Worm (Caenorhabditis elegans) whole organism, dauer: Measurements from ENCODE around the gene F42A9.7.

ENCODE experiments used
- unc-62 ChIP-seq: sonication (generic microtip); optimal IDR thresholded peaks from 2 replicates; lab custom pipeline; 2017; ENCODE audit warnings: missing biosample characterization, missing genetic modification reagents, missing genetic modification characterization

Gene F42A9.7

DNA sequence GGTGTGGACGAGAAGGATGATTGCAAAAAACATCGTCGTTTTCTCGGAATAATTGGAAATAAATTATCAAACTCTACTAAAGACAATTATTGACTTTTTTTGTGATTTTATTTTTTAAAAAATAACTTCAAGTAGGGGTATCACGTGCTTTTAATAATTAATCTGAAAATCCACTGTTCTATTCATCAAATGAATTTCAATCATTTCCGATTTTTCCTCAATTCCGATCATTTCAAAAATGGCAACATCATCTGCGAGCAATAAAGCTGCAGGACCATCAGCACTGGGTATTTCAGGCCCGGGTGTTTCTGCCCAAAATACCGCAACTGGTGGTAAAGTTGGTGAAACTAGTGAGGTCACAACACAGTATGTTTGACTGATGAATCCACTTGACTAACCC lies at the start of gene F42A9.7, which contains the start of gene F42A9.3:
Gene F42A9.7 (minus strand): TSS at position 101 of the 400 bp plus-strand sequence.
Gene F42A9.3 (plus strand): TSS at position 214 of the 400 bp plus-strand sequence.
- no peak for TF ChIP-seq unc-62

DNA sequence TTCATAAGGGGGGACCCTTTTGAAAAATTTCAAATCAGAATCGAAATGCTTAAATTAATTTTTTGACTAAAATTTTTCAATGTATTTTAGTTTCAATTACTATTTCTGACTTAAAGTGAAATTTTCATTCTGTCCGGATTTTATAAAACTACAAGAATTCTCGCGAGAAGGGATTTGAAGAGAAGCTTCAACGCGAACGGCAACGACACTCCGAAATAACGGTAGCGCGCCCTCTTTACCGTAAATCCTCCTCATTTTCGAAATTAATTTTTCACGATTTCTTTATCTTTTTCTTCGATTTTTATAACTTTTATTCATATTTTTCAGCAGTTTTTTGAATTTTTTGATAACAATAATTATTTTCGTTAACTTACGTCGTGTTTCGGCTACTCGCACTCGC lies 48.8 kb upstream of the F42A9.7 start:
- TF ChIP-seq unc-62: no peak

DNA sequence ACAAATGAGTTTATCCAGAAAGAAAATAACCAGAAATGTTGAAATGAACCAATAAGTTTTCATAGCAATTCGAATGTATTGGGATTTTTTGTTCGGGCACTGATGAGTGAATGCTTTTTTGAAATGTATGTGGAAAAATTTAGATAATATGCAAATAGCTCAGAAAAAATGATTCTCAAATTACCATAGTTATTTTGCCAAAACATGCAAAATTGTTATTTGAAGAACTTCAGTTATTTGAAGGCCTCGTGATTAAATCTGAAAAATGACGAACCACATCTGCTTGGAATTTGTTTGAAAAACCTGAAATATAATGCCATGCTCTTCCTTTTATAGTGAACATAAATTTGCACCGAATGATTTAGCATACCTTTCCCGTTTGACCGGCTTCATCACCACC lies 41.2 kb upstream of the F42A9.7 start, which contains the start of gene C49C8.6:
Gene C49C8.6 (minus strand): TSS at position 101 of the 400 bp plus-strand sequence.
- no peak for TF ChIP-seq unc-62

DNA sequence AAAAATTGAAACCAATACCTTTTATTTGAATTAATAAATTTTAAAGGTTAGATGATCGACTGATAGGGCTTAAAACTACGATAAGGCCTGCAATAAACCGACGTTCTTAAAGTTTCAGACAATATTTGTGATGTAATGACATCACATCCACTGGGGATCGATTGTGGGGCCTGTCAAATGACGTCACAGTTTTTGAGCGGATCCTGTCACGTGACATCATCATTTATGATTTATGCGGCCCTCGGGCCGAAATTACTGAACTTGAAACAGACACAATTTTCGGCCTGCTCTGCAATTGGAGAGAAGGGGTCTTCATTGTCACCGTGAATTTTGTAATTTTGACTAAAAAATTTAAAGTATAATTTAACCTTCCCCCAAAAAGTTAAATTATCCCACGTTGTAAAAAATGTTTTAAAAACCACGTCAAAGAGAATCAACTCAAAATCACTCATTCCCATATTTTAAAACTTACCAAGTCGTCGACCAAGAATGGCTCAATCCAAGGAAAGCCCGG lies 37.2 kb upstream of the F42A9.7 start, which contains the start of gene C49C8.1:
Gene C49C8.1 (plus strand): TSS at position 464 of the 514 bp plus-strand sequence.
- TF ChIP-seq unc-62: no peak

DNA sequence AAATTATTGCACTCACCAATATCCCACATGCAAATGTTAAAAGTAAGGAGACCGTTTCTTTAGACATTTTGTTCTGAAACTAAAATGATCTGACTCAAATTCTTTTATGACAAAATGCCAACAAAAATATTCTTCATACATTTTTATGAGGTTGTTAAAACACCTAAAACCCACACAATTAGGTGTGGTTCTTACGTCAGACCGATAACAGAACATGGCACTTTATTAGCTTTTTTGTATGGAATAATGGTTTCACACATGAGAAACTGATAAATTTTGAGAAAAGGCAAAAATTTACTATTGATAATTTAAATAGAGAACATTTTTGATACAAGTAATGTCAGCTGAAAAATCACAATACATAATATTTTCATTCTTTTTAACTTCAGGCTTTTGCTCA lies 36.6 kb upstream of the F42A9.7 start, which contains the start of gene C49C8.5:
Gene C49C8.5 (minus strand): TSS at position 73 of the 400 bp plus-strand sequence.
- TF ChIP-seq unc-62: no peak

DNA sequence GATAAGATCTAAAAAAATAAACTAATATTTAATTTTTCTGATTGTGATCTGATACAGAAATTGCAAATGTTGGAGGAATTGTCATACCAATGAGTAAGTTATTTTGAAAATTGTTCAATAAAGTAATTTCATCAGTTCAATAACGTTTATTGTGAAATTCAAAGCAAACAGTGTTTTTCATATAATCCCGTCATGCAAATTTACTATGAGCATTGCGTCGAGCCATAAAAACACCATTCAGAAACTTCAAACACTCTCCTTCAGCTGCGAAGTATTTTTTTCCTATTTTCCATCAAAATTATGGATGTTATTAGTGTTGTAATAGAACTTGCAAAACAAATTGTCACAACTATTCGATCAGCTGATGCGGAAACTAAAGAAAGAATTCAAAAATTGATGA lies 34.9 kb upstream of the F42A9.7 start, which contains the start of gene C49C8.8:
Gene C49C8.8 (plus strand): TSS at position 301 of the 400 bp plus-strand sequence.
- no peak for TF ChIP-seq unc-62

DNA sequence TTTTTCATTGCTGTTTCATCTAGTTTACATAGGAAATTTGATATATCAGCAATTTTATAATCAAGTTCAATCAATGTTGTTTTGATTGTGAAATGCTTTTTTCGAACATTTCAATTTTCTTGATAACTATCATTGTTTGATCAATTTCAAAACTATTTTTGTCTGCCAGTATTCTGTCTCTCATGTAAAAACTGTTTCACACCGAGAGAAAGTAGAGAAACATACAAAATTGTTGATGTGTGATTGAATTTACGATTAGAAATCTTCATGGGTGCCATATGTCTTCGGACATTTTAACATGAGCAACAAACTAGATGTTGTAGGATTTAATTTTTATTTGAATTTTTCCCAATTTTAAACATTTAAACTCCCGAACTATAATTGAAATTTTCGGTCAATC lies 33.7 kb upstream of the F42A9.7 start, which contains the start of gene C49C8.2:
Gene C49C8.2 (plus strand): TSS at position 393 of the 400 bp plus-strand sequence.
- TF ChIP-seq unc-62: no peak

DNA sequence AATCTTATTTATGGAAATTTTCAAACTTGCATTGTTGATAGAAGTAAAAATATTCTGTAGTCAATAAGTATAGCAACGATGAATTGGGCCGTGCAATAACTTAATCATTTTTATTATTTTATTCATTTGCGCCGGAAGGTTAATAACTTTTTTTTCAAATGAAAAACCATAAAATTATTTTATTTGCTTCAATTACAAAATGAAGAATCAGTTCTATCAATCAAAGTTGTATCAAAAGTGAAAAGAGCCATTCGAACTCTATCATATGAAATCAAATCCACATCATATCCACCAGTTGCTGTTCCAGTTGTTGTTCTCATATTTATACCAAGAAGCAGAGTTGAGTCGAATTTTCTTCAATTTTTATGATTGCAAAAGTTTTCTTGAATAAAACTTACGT lies 31.6 kb upstream of the F42A9.7 start, which contains the start of gene cyp-33E1:
Gene cyp-33E1 (minus strand): TSS at position 101 of the 400 bp plus-strand sequence.
- TF ChIP-seq unc-62: no peak

DNA sequence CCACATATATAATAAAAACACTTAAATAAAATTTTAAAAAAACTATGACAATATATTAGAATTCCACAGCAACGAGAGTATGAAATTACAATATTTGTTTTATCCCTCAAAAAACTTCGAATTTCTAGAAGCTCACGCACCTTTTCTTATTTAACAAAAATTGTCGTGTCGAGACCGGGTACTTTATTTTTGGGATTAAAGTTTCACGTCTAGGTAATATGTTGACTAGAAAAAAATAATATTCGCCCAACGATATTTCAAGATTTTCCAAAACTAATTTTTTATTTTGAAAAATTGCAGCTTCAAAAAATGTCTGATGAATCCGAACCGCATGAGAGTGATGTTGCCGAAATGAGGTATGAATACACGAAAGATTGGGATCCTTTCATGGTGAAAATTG lies 27.5 kb upstream of the F42A9.7 start, which contains the start of gene C49C8.3:
Gene C49C8.3 (plus strand): TSS at position 301 of the 400 bp plus-strand sequence.
- TF ChIP-seq unc-62: no peak

DNA sequence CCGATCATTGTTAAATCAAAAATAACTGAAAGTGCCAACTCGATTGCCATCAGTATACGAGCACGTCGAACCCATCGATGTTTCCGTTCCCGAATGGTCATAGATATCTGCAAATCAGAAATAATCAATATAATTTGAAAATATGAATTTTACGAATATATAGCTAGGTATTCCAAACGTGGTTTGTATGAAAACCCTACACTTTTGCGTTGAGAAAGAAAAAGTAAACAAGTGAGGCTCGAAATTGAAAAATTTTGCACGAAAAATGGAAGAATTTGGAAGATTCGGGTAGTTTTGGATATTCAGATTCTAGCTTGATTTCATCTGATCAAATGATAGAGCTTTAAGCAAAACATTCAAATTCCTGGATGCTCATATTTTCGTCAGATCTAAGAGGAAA lies 21.8 kb upstream of the F42A9.7 start, which contains the start of gene F42A9.9:
Gene F42A9.9 (minus strand): TSS at position 101 of the 400 bp plus-strand sequence.
- no peak for TF ChIP-seq unc-62

DNA sequence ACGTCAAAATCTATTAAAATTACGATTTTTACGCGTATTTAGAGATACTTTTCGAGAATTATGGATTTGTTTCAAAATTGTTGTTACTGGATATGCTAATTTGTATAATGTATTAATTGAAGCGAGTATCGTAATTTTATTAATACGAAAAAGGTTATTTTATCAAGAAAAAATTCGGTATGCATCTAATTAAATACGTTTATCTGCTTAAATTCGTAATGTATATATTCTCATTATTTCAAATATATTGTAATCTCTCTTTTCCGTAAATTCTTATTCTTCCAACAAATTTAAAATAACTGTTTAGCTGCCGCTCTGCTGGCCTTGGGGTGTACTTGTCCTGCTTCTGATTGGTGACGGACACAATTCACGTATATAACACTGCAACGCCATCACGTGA lies 14.1 kb upstream of the F42A9.7 start, which contains the start of gene dgk-4:
Gene dgk-4 (plus strand): TSS at position 301 of the 400 bp plus-strand sequence.
- no peak for TF ChIP-seq unc-62

DNA sequence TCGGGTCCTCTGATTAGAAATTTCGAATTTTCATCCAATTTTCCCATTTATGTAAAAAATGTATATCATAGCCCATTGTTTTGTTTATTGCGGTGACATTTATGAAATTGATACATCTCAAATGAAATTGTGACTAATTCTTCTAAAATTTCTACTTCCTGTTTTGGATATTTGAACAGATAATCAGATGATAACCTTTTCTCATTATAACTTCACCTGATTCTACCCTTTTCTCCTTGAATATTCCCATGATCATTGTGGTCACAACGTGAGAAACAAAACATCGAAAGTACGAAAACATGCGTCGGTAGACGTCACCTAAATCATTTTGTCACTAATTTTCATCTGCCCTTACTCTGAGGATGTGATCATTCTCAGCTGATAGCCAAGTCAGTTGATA lies 13.3 kb upstream of the F42A9.7 start:
- TF ChIP-seq unc-62: no peak

DNA sequence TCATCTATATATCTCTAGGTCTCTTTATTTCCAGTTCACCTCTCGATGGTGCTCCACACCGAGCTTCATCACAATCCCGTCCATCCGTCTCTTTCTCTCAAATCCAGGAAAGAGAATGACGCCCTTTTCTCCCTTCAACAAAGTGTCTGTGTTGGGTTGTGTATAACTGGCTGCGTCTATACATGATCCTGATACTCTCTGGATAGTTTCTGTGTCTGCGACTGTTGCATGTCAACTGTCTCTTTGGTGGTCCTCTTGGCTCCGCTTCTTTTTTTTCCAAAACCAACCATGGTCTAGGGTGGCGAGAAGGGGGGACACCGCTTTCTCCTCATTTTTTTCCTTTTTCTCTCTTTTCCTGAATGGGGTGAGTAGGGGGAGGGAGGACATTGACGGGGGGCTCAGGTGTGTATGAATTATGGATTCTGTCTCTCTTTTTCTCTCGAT lies 12.7 kb upstream of the F42A9.7 start:
- no peak for TF ChIP-seq unc-62

DNA sequence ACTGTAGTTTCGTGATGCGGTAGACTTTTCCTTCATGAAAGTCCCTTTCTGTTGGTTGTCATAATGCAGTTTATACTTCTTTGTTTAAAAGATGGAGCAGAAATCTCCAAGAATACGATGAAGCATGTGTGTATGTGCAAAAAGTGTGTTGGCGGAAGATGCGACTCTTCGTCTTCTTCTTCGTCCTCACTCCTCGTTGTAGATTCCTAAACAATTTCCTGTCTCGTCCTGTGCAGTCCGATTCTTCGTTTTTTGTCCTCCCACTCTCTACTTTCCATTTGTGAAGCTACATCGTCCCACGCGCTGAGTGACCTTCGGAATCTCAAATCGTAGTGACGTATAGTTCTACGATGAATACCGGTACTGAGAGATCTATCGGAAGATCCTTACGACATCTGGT lies 11.3 kb upstream of the F42A9.7 start:
- TF ChIP-seq unc-62: no peak

DNA sequence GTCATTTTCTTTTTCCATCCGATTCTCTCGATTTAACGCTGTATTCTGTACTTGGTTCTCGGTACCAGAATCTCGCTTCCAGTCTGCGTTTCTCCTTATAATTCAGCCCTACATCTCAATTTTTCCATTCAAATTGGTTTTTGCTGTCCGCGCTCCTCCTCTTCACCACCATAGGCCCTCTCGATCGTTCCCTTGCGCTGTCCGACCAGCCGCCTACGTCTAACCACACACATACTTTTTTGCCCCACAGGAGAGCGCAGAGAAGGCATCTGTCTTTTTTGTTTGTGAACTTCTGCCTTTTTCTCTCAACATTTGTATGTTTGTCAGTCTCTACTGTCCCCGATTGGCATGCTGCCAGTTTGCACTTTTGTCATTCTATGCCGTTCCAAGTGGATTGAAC lies 10.4 kb upstream of the F42A9.7 start, which contains the start of gene F42A9.11:
Gene F42A9.11 (plus strand): TSS at position 310 of the 400 bp plus-strand sequence.
- no peak for TF ChIP-seq unc-62

DNA sequence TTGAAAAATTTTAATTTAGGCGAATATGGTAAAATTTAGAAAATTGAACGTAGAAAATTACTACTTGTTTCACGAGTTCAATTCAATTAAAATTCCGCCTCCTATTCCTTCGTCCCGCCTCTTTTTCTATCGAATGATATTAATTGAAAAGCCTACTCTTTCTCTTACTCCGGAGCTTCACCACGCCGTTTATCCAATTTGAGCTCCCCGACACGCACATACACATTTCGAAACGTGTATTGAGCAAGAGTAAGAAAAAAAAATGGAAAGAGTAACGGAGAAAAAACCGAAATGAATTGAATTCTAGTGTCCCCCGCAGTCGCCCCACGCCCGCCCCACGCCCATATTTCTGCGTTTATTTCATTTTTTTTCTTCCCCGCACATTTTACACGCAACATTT lies 9.3 kb upstream of the F42A9.7 start:
- no peak for TF ChIP-seq unc-62

DNA sequence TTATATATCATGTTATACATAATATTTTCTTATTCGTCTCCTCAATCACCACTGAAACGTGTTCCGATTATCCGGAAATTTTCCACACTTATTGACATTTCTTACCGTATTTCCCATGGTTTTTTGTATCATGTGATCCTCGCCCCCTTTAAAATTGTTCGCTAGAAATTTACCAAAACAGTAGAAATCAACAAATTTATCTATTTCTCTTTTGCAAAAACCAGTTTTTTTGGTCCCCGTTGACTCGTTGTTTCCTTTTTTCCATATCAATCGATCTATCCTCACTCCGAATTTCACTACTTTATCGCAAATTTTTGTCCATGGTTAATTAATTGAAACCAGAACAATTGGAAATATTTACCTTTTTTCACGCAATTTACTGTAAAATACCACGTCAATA lies 8.8 kb upstream of the F42A9.7 start:
- TF ChIP-seq unc-62: no peak
